Fruit fly (Drosophila melanogaster) whole organism, prepupa: Measurements from ENCODE around the gene CG13457.
A peak's percentile ranks its signal among the peaks of the same experiment; 100 is the strongest.

Experiments used
- Blimp-1 ChIP-seq: fragments of 200-800 bp; sonication (Bioruptor generic); optimal IDR thresholded peaks from 3 replicates; lab custom pipeline; 2017; ENCODE audit warnings: missing biosample characterization, missing genetic modification characterization, mild to moderate bottlenecking, moderate library complexity, missing genetic modification reagents
- CG10631 ChIP-seq: fragments of 200-800 bp; sonication (Bioruptor generic); optimal IDR thresholded peaks from 2 replicates; lab custom pipeline; 2016; ENCODE audit warnings: missing biosample characterization, missing genetic modification characterization
- CG10669 ChIP-seq: fragments of 200-800 bp; sonication (Bioruptor generic); optimal IDR thresholded peaks from 3 replicates; lab custom pipeline; 2018; ENCODE audit warnings: missing biosample characterization, mild to moderate bottlenecking, missing genetic modification characterization, moderate library complexity
- CG11294 ChIP-seq: fragments of 200-800 bp; sonication (Bioruptor generic); IDR thresholded peaks from 2 replicates; pipeline ENCODE4 v1.3.6; 2022; ENCODE audit warnings: missing biosample characterization, missing genetic modification characterization
- CG11762 ChIP-seq: fragments of 200-800 bp; sonication (Bioruptor generic); optimal IDR thresholded peaks from 3 replicates; lab custom pipeline; 2016; ENCODE audit warnings: missing biosample characterization, missing genetic modification characterization; ENCODE audit not compliant: insufficient read depth
- CG11902 ChIP-seq: fragments of 200-800 bp; sonication (Bioruptor generic); optimal IDR thresholded peaks from 3 replicates; lab custom pipeline; 2016; ENCODE audit warnings: missing biosample characterization, missing genetic modification characterization
- CG15336 ChIP-seq: fragments of 200-800 bp; sonication (Bioruptor generic); IDR thresholded peaks from 2 replicates; pipeline ENCODE4 v1.3.6; 2022; ENCODE audit warnings: missing biosample characterization, missing genetic modification characterization
- CG16779 ChIP-seq: fragments of 200-800 bp; sonication (Bioruptor generic); optimal IDR thresholded peaks from 3 replicates; lab custom pipeline; 2017; ENCODE audit warnings: missing biosample characterization, mild to moderate bottlenecking, missing genetic modification characterization
- CG3032 ChIP-seq: fragments of 200-800 bp; optimal IDR thresholded peaks from 2 replicates; lab custom pipeline; 2019; ENCODE audit warnings: missing biosample characterization, mild to moderate bottlenecking, missing genetic modification characterization, moderate library complexity
- CG32006 ChIP-seq: fragments of 200-800 bp; sonication (Bioruptor generic); optimal IDR thresholded peaks from 3 replicates; lab custom pipeline; 2017; ENCODE audit warnings: missing biosample characterization, mild to moderate bottlenecking, missing genetic modification characterization
- CG3919 ChIP-seq: fragments of 200-800 bp; sonication (Bioruptor generic); optimal IDR thresholded peaks from 3 replicates; lab custom pipeline; 2016; ENCODE audit warnings: missing biosample characterization, missing genetic modification characterization
- CG6276 ChIP-seq: fragments of 200-800 bp; sonication (Bioruptor generic); optimal IDR thresholded peaks from 2 replicates; lab custom pipeline; 2017; ENCODE audit warnings: missing biosample characterization, mild to moderate bottlenecking, missing genetic modification characterization
- CG6792 ChIP-seq: fragments of 200-800 bp; sonication (Bioruptor generic); optimal IDR thresholded peaks from 3 replicates; lab custom pipeline; 2016; ENCODE audit warnings: missing biosample characterization, missing genetic modification characterization
- CG6854 ChIP-seq: fragments of 200-800 bp; sonication (Bioruptor generic); optimal IDR thresholded peaks from 2 replicates; lab custom pipeline; 2017; ENCODE audit warnings: missing biosample characterization, mild to moderate bottlenecking, missing genetic modification characterization
- CG8119 ChIP-seq: fragments of 200-800 bp; sonication (Bioruptor generic); IDR thresholded peaks from 3 replicates; pipeline ENCODE4 v1.3.6; 2022; ENCODE audit warnings: missing biosample characterization, missing genetic modification characterization
- CG8319 ChIP-seq: fragments of 200-800 bp; sonication (Bioruptor generic); optimal IDR thresholded peaks from 3 replicates; lab custom pipeline; 2016; ENCODE audit warnings: missing biosample characterization, missing genetic modification characterization
- Eip75B ChIP-seq: fragments of 200-800 bp; sonication (Bioruptor generic); optimal IDR thresholded peaks from 3 replicates; lab custom pipeline; 2016; ENCODE audit warnings: missing biosample characterization, missing genetic modification characterization
- Eip78C ChIP-seq: fragments of 200-800 bp; sonication (Bioruptor generic); peaks from one replicate; lab custom pipeline; 2016; ENCODE audit warnings: missing biosample characterization, missing genetic modification characterization
- Eip93F ChIP-seq: fragments of 200-800 bp; sonication (Bioruptor generic); optimal IDR thresholded peaks from 2 replicates; lab custom pipeline; 2016; ENCODE audit warnings: missing biosample characterization, mild to moderate bottlenecking, missing genetic modification characterization
- Ets21C ChIP-seq: fragments of 200-800 bp; sonication (Bioruptor generic); optimal IDR thresholded peaks from 3 replicates; lab custom pipeline; 2016; ENCODE audit warnings: missing biosample characterization, missing genetic modification characterization
- Ets96B ChIP-seq: fragments of 200-800 bp; optimal IDR thresholded peaks from 2 replicates; lab custom pipeline; 2019; ENCODE audit warnings: missing biosample characterization, mild to moderate bottlenecking, missing genetic modification characterization, moderate library complexity
- Gug ChIP-seq: fragments of 200-800 bp; sonication (Bioruptor generic); IDR thresholded peaks from 2 replicates; pipeline ENCODE4 v1.3.6; 2022; ENCODE audit warnings: missing biosample characterization, missing genetic modification characterization
- Hr4 ChIP-seq: fragments of 200-800 bp; sonication (Bioruptor generic); optimal IDR thresholded peaks from 3 replicates; lab custom pipeline; 2016; ENCODE audit warnings: missing biosample characterization, missing genetic modification characterization
- Lpt ChIP-seq: fragments of 200-800 bp; sonication (Bioruptor generic); optimal IDR thresholded peaks from 3 replicates; lab custom pipeline; 2016; ENCODE audit warnings: missing biosample characterization, missing genetic modification characterization
- Met ChIP-seq: fragments of 200-800 bp; sonication (Bioruptor generic); optimal IDR thresholded peaks from 3 replicates; lab custom pipeline; 2016; ENCODE audit warnings: missing biosample characterization, missing genetic modification characterization
- OdsH ChIP-seq: fragments of 200-800 bp; sonication (Bioruptor generic); optimal IDR thresholded peaks from 3 replicates; lab custom pipeline; 2016; ENCODE audit warnings: missing biosample characterization, missing genetic modification characterization
- Sox102F ChIP-seq: fragments of 200-800 bp; sonication (Bioruptor generic); optimal IDR thresholded peaks from 2 replicates; lab custom pipeline; 2016; ENCODE audit warnings: missing biosample characterization, mild to moderate bottlenecking, missing genetic modification characterization
- Sox14 ChIP-seq: fragments of 200-800 bp; sonication (Bioruptor generic); optimal IDR thresholded peaks from 3 replicates; lab custom pipeline; 2016; ENCODE audit warnings: missing biosample characterization, missing genetic modification characterization
- cyc ChIP-seq: fragments of 200-800 bp; sonication (Bioruptor generic); optimal IDR thresholded peaks from 3 replicates; lab custom pipeline; 2016; ENCODE audit warnings: missing biosample characterization, missing genetic modification characterization
- dac ChIP-seq: fragments of 200-800 bp; sonication (Bioruptor generic); optimal IDR thresholded peaks from 2 replicates; lab custom pipeline; 2017; ENCODE audit warnings: missing biosample characterization, mild to moderate bottlenecking, missing genetic modification characterization
- dsx ChIP-seq: fragments of 200-800 bp; optimal IDR thresholded peaks from 3 replicates; lab custom pipeline; 2019; ENCODE audit warnings: missing biosample characterization, mild to moderate bottlenecking, missing genetic modification characterization, moderate library complexity; ENCODE audit not compliant: poor library complexity, severe bottlenecking
- eg ChIP-seq: fragments of 200-800 bp; sonication (Bioruptor generic); IDR thresholded peaks from 3 replicates; pipeline ENCODE4 v1.3.6; 2022; ENCODE audit warnings: missing biosample characterization, missing genetic modification characterization
- esn ChIP-seq: fragments of 200-800 bp; sonication (Bioruptor generic); optimal IDR thresholded peaks from 2 replicates; lab custom pipeline; 2016; ENCODE audit warnings: missing biosample characterization, mild to moderate bottlenecking, missing genetic modification characterization, moderate library complexity
- fd85E ChIP-seq: fragments of 200-800 bp; sonication (Bioruptor generic); optimal IDR thresholded peaks from 3 replicates; lab custom pipeline; 2016; ENCODE audit warnings: missing biosample characterization, missing genetic modification characterization
- fkh ChIP-seq: fragments of 200-800 bp; sonication (Bioruptor generic); optimal IDR thresholded peaks from 3 replicates; lab custom pipeline; 2017; ENCODE audit warnings: missing biosample characterization, mild to moderate bottlenecking, missing genetic modification characterization, moderate library complexity
- lz ChIP-seq: fragments of 200-800 bp; sonication (Bioruptor generic); optimal IDR thresholded peaks from 3 replicates; lab custom pipeline; 2016; ENCODE audit warnings: missing biosample characterization, missing genetic modification characterization
- pdm3 ChIP-seq: fragments of 200-800 bp; sonication (Bioruptor generic); optimal IDR thresholded peaks from 3 replicates; lab custom pipeline; 2016; ENCODE audit warnings: missing biosample characterization, missing genetic modification characterization
- spab ChIP-seq: fragments of 200-800 bp; sonication (Bioruptor generic); optimal IDR thresholded peaks from 2 replicates; lab custom pipeline; 2017; ENCODE audit warnings: missing biosample characterization, mild to moderate bottlenecking, missing genetic modification characterization, missing genetic modification reagents
- svp ChIP-seq: fragments of 200-800 bp; sonication (Bioruptor generic); peaks from one replicate; lab custom pipeline; 2016; ENCODE audit warnings: missing biosample characterization, missing genetic modification characterization
- vri ChIP-seq: fragments of 200-800 bp; sonication (Bioruptor generic); optimal IDR thresholded peaks from 3 replicates; lab custom pipeline; 2016; ENCODE audit warnings: missing biosample characterization, mild to moderate bottlenecking, missing genetic modification characterization

Gene CG13457

DNA sequence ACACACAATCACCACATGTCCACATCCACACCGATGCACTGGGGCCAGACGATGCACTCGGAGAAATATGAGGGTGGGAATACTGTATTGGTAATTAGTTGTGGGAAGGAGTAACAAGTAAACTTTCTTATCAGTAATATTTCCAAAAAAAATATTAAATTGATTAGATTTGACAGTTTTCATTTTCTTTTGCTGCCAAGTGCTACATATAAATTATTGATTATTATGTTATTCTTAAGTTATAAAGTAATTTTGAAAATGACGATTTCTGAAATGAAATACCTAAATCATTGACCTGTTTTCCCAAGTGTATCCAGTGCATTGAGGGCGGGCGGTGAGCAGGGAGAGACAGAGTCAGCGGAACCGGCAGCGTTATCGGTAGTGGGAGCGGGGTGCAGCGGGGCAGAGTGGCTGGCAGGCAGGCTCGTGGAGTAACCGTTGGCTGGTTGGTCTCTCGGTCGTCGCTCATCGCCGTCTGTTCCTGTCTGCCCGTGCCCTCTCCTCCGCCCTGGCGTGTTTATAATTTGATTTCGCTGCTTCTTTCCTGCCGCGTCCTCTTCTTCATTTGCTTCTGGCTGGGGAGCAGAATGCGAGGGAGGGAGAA is 23.3 kb downstream of the CG13457 start (continued):
- TF ChIP-seq CG8319 (GFP tag; lab: Kevin White, UChicago) (peak; percentile 91), Gug (peak; percentile 86), CG10631 (GFP tag; lab: Kevin White, UChicago) (peak; percentile 98), CG11762 (GFP tag; lab: Kevin White, UChicago) (peak; percentile 91), Blimp-1 (GFP tag; lab: Kevin White, UChicago) (peak; percentile 85), Sox14 (GFP tag; lab: Kevin White, UChicago) (peak; percentile 93), CG8119 (GFP tag; lab: Robert Waterston, UW) (peak; percentile 97), vri (GFP tag; lab: Kevin White, UChicago) (peak; percentile 80), Met (GFP tag; lab: Kevin White, UChicago) (peak; percentile 94), eg (GFP tag; lab: Robert Waterston, UW) (peak; percentile 88), CG16779 (tag; lab: Kevin White, UChicago) (peak; percentile 94), Eip93F (GFP tag; lab: Kevin White, UChicago) (peak; percentile 91), Ets21C (peak; percentile 90), CG3032 (tag; lab: Kevin White, UChicago) (peak; percentile 96), cyc (GFP tag; lab: Kevin White, UChicago) (peak; percentile 91), CG11902 (peak; percentile 94), Ets96B (tag; lab: Kevin White, UChicago) (peak; percentile 95), lz (GFP tag; lab: Kevin White, UChicago) (peak; percentile 96), Eip75B (GFP tag; lab: Kevin White, UChicago) (peak; percentile 95), fd85E (GFP tag; lab: Kevin White, UChicago) (peak; percentile 77), CG6854 (GFP tag; lab: Kevin White, UChicago) (peak; percentile 100), CG10669 (GFP tag; lab: Kevin White, UChicago) (peak; percentile 95), CG6276 (GFP tag; lab: Kevin White, UChicago) (peak; percentile 94), CG3919 (GFP tag; lab: Kevin White, UChicago) (peak; percentile 95), CG11294 (GFP tag; lab: Robert Waterston, UW) (peak; percentile 88), dac (GFP tag; lab: Kevin White, UChicago) (peak; percentile 91), esn (GFP tag; lab: Kevin White, UChicago) (peak; percentile 97), svp (GFP tag; lab: Kevin White, UChicago) (peak; percentile 97), OdsH (GFP tag; lab: Kevin White, UChicago) (peak; percentile 96), CG32006 (GFP tag; lab: Kevin White, UChicago) (peak; percentile 99), pdm3 (GFP tag; lab: Kevin White, UChicago) (peak; percentile 92), fkh (GFP tag; lab: Kevin White, UChicago) (no peak), CG15336 (GFP tag; lab: Robert Waterston, UW) (peak; percentile 96), Hr4 (GFP tag; lab: Kevin White, UChicago) (peak; percentile 95), Sox102F (GFP tag; lab: Kevin White, UChicago) (peak; percentile 92), spab (GFP tag; lab: Kevin White, UChicago) (peak; percentile 97), Lpt (GFP tag; lab: Kevin White, UChicago) (peak; percentile 87)

DNA sequence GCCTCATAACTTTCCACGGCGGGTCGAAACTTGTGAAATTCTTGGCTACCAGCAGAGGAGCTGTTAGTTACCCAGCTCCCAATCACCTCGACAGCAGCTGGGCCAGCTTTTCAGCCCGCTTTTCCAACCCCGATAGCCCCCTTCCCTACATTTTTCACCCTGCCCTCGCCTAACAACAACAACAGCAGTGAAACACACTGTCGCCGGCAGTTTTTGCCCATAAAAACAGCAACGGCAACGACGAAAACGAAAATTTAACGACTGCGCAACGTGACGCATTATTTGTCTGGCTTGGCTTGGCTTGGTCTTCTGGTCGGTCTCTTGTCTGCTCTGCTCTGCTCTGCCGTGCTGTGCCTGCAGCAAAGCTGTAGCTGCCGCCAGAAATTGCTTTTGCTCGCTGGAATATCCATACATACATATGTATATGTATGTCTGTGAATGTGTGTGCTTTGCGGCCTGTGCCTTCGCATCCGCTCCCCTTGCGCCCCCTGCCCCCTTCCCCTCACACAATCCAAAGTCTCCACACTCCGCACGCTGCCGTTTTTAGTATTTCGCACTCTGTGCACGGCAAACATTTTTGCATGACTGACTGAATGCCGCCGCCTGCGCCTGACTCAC is 23.9 kb downstream of the CG13457 start:
- no peak for TF ChIP-seq Eip78C (GFP tag; lab: Kevin White, UChicago)
- no peak for TF ChIP-seq Met (GFP tag; lab: Kevin White, UChicago)
- no peak for TF ChIP-seq Gug
- TF ChIP-seq dsx (GFP tag; lab: Kevin White, UChicago): peak; percentile 8
- peak; percentile 99 for TF ChIP-seq CG6854 (GFP tag; lab: Kevin White, UChicago)
- no peak for TF ChIP-seq CG32006 (GFP tag; lab: Kevin White, UChicago)
- no peak for TF ChIP-seq Hr4 (GFP tag; lab: Kevin White, UChicago)
- TF ChIP-seq CG6792 (GFP tag; lab: Kevin White, UChicago): no peak
